Worm (Caenorhabditis elegans) whole organism, young adult: ENCODE results near the gene R08C7.11.
A peak's percentile ranks its signal among the peaks of the same experiment; 100 is the strongest.

Experiments used
- B0019.2 ChIP-seq: fragments of 200-800 bp; sonication (Bioruptor generic); conservative IDR thresholded peaks from 2 replicates; pipeline ENCODE4 v1.3.6; 2022; ENCODE audit warnings: missing genetic modification reagents, missing genetic modification characterization, missing compliant biosample characterization
- B0035.1 ChIP-seq: sonication (generic microtip); optimal IDR thresholded peaks from 2 replicates; lab custom pipeline; 2016; ENCODE audit warnings: missing genetic modification characterization, mild to moderate bottlenecking, missing compliant biosample characterization, missing genotype, missing genetic modification reagents
- B0261.1 ChIP-seq: sonication (generic microtip); optimal IDR thresholded peaks from 2 replicates; lab custom pipeline; 2016; ENCODE audit warnings: mild to moderate bottlenecking, missing genetic modification characterization, moderate library complexity, missing compliant biosample characterization
- B0336.3 ChIP-seq: fragments of 200-800 bp; sonication (Bioruptor generic); IDR thresholded peaks from 2 replicates; pipeline ENCODE4 v1.3.6; 2022; ENCODE audit warnings: missing genetic modification characterization, missing compliant biosample characterization
- D2030.7 ChIP-seq: fragments of 200-800 bp; sonication (Bioruptor generic); IDR thresholded peaks from 2 replicates; pipeline ENCODE4 v1.3.6; 2022; ENCODE audit warnings: missing genetic modification reagents, missing genetic modification characterization, missing compliant biosample characterization
- F10E7.11 ChIP-seq: sonication (generic microtip); optimal IDR thresholded peaks from 2 replicates; lab custom pipeline; 2017; ENCODE audit warnings: mild to moderate bottlenecking, missing genetic modification characterization, moderate library complexity, missing compliant biosample characterization
- F52B5.7 ChIP-seq: sonication (generic microtip); optimal IDR thresholded peaks from 2 replicates; lab custom pipeline; 2016; ENCODE audit warnings: mild to moderate bottlenecking, missing genetic modification characterization, missing compliant biosample characterization
- K11D2.4 ChIP-seq: fragments of 200-800 bp; sonication (Bioruptor generic); IDR thresholded peaks from 2 replicates; pipeline ENCODE4 v1.3.6; 2022; ENCODE audit warnings: missing genetic modification reagents, missing genetic modification characterization, missing compliant biosample characterization
- Y53G8AR.9 ChIP-seq: fragments of 200-800 bp; sonication (Bioruptor generic); conservative IDR thresholded peaks from 2 replicates; pipeline ENCODE4 v1.3.6; 2022; ENCODE audit warnings: missing genetic modification reagents, missing genetic modification characterization, missing compliant biosample characterization
- Y67H2A.10 ChIP-seq: fragments of 200-800 bp; sonication (Bioruptor generic); conservative IDR thresholded peaks from 2 replicates; pipeline ENCODE4 v1.3.6; 2022; ENCODE audit warnings: missing genetic modification reagents, missing genetic modification characterization, missing compliant biosample characterization
- Y79H2A.3 ChIP-seq: fragments of 200-800 bp; sonication (Bioruptor generic); conservative IDR thresholded peaks from 2 replicates; pipeline ENCODE4 v1.3.6; 2022; ENCODE audit warnings: missing genetic modification reagents, missing genetic modification characterization, missing compliant biosample characterization
- ZK185.1 ChIP-seq: sonication (generic microtip); optimal IDR thresholded peaks from 2 replicates; lab custom pipeline; 2016; ENCODE audit warnings: mild to moderate bottlenecking, missing genetic modification characterization, missing compliant biosample characterization; ENCODE audit not compliant: poor library complexity, severe bottlenecking
- akir-1 ChIP-seq: fragments of 200-800 bp; sonication (Bioruptor generic); optimal IDR thresholded peaks from 2 replicates; lab custom pipeline; 2018; ENCODE audit warnings: mild to moderate bottlenecking, missing genetic modification characterization, moderate library complexity, missing compliant biosample characterization
- bed-2 ChIP-seq: fragments of 200-800 bp; sonication (Bioruptor generic); IDR thresholded peaks from 2 replicates; pipeline ENCODE4 v1.3.6; 2022; ENCODE audit warnings: missing genetic modification reagents, missing genetic modification characterization, missing compliant biosample characterization
- ceh-40 ChIP-seq: fragments of 200-800 bp; sonication (Bioruptor generic); IDR thresholded peaks from 2 replicates; pipeline ENCODE4 v1.3.6; 2022; ENCODE audit warnings: missing genetic modification characterization, missing compliant biosample characterization
- ceh-91 ChIP-seq: fragments of 200-800 bp; sonication (Bioruptor generic); IDR thresholded peaks from 2 replicates; pipeline ENCODE4 v1.3.6; 2022; ENCODE audit warnings: missing genetic modification reagents, missing genetic modification characterization, missing compliant biosample characterization
- dox-1 ChIP-seq: fragments of 200-800 bp; sonication (Bioruptor generic); IDR thresholded peaks from 2 replicates; pipeline ENCODE4 v1.3.6; 2022; ENCODE audit warnings: missing genetic modification reagents, missing genetic modification characterization, missing compliant biosample characterization
- dpl-1 ChIP-seq: fragments of 150-350 bp; optimal IDR thresholded peaks from 2 replicates; lab custom pipeline; 2014; ENCODE audit warnings: missing biosample characterization, missing genetic modification reagents, missing genetic modification characterization
- egl-18 ChIP-seq: fragments of 200-800 bp; sonication (Bioruptor generic); IDR thresholded peaks from 2 replicates; pipeline ENCODE4 v1.3.6; 2022; ENCODE audit warnings: missing genetic modification reagents, missing genetic modification characterization, missing compliant biosample characterization
- egrh-3 ChIP-seq: fragments of 200-800 bp; sonication (Bioruptor generic); IDR thresholded peaks from 2 replicates; pipeline ENCODE4 v1.3.6; 2022; ENCODE audit warnings: missing genetic modification reagents, missing genetic modification characterization, missing compliant biosample characterization
- him-1 ChIP-seq: sonication (generic microtip); optimal IDR thresholded peaks from 2 replicates; lab custom pipeline; 2016; ENCODE audit warnings: missing genotype, missing genetic modification reagents, missing genetic modification characterization, missing compliant biosample characterization
- hlh-26 ChIP-seq: fragments of 200-800 bp; sonication (Bioruptor generic); conservative IDR thresholded peaks from 2 replicates; pipeline ENCODE4 v1.3.6; 2022; ENCODE audit warnings: missing genetic modification reagents, missing genetic modification characterization, missing compliant biosample characterization
- hmg-1.2 ChIP-seq: fragments of 200-800 bp; sonication (Bioruptor generic); IDR thresholded peaks from 2 replicates; pipeline ENCODE4 v1.3.6; 2022; ENCODE audit warnings: missing genetic modification reagents, missing genetic modification characterization, missing compliant biosample characterization
- hmg-20 ChIP-seq: fragments of 200-800 bp; sonication (Bioruptor generic); IDR thresholded peaks from 2 replicates; pipeline ENCODE4 v1.3.6; 2022; ENCODE audit warnings: missing genetic modification reagents, missing genetic modification characterization, missing compliant biosample characterization
- hsf-1 ChIP-seq: fragments of 200-800 bp; sonication (Bioruptor generic); IDR thresholded peaks from 2 replicates; pipeline ENCODE4 v1.3.6; 2022; ENCODE audit warnings: missing genetic modification reagents, missing genetic modification characterization, missing compliant biosample characterization
- let-607 ChIP-seq, 2 experiments: fragments of 200-800 bp in 1 of 2; sonication (Bioruptor generic) in 1 of 2; sonication (generic microtip) in 1 of 2; optimal IDR thresholded peaks; 2 replicates each; lab custom pipeline; 2016 to 2018; ENCODE audit warnings: mild to moderate bottlenecking in 2 of 2, missing compliant biosample characterization in 2 of 2, missing genetic modification characterization in 2 of 2, moderate library complexity in 2 of 2, missing genotype in 1 of 2
- lin-26 ChIP-seq: fragments of 200-800 bp; sonication (Bioruptor generic); IDR thresholded peaks from 2 replicates; pipeline ENCODE4 v1.3.6; 2022; ENCODE audit warnings: missing genetic modification reagents, missing genetic modification characterization, missing compliant biosample characterization
- lin-35 ChIP-seq, 3 experiments: fragments of 150-350 bp in 2 of 3; sonication (generic microtip) in 1 of 3; optimal IDR thresholded peaks; 2 replicates each; lab custom pipeline; 2014 to 2018; ENCODE audit warnings: missing biosample characterization in 3 of 3, missing genetic modification characterization in 3 of 3, missing genetic modification reagents in 3 of 3
- lin-40 ChIP-seq: sonication (generic microtip); optimal IDR thresholded peaks from 2 replicates; lab custom pipeline; 2016; ENCODE audit warnings: missing genetic modification characterization, mild to moderate bottlenecking, missing compliant biosample characterization, missing genotype, missing genetic modification reagents
- nhr-120 ChIP-seq: fragments of 200-800 bp; sonication (Bioruptor generic); IDR thresholded peaks from 2 replicates; pipeline ENCODE4 v1.3.6; 2022; ENCODE audit warnings: missing genetic modification characterization, missing compliant biosample characterization
- nhr-27 ChIP-seq: fragments of 200-800 bp; sonication (Bioruptor generic); optimal IDR thresholded peaks from 2 replicates; lab custom pipeline; 2018; ENCODE audit warnings: mild to moderate bottlenecking, missing genetic modification characterization, moderate library complexity, missing compliant biosample characterization
- nhr-80 ChIP-seq: sonication (generic microtip); optimal IDR thresholded peaks from 2 replicates; lab custom pipeline; 2016; ENCODE audit warnings: missing genetic modification characterization, missing compliant biosample characterization
- pha-4 ChIP-seq: fragments of 150-350 bp; sonication (generic microtip); optimal IDR thresholded peaks from 2 replicates; lab custom pipeline; 2014; ENCODE audit warnings: missing biosample characterization, missing genetic modification reagents, missing genetic modification characterization
- rpc-1 ChIP-seq, 2 experiments: fragments of 150-350 bp in 1 of 2; sonication (generic microtip) in 1 of 2; optimal IDR thresholded peaks; 2 replicates each; lab custom pipeline; 2014 to 2018; ENCODE audit warnings: missing biosample characterization in 1 of 2, missing genetic modification characterization in 1 of 2, missing genetic modification reagents in 1 of 2, missing genotype in 1 of 2
- sdz-38 ChIP-seq: sonication (generic microtip); optimal IDR thresholded peaks from 2 replicates; lab custom pipeline; 2016; ENCODE audit warnings: missing genotype, missing genetic modification characterization, missing compliant biosample characterization
- sea-2 ChIP-seq: fragments of 200-800 bp; sonication (Bioruptor generic); IDR thresholded peaks from 2 replicates; pipeline ENCODE4 v1.3.6; 2022; ENCODE audit warnings: missing genetic modification characterization, missing compliant biosample characterization
- snpc-1.1 ChIP-seq: sonication (generic microtip); optimal IDR thresholded peaks from 2 replicates; lab custom pipeline; 2017; ENCODE audit warnings: missing genetic modification characterization, mild to moderate bottlenecking, missing compliant biosample characterization, antibody characterized with exemption, moderate library complexity, missing genotype, missing genetic modification reagents; ENCODE audit not compliant: insufficient read depth
- snpc-1.3 ChIP-seq: sonication (generic microtip); optimal IDR thresholded peaks from 2 replicates; lab custom pipeline; 2017; ENCODE audit warnings: missing genetic modification characterization, mild to moderate bottlenecking, missing compliant biosample characterization, antibody characterized with exemption, moderate library complexity, missing genotype, missing genetic modification reagents; ENCODE audit not compliant: insufficient read depth
- snpc-3.4 ChIP-seq: sonication (generic microtip); optimal IDR thresholded peaks from 2 replicates; lab custom pipeline; 2017; ENCODE audit warnings: missing genetic modification characterization, mild to moderate bottlenecking, missing compliant biosample characterization, antibody characterized with exemption, moderate library complexity, missing genotype, missing genetic modification reagents
- somi-1 ChIP-seq: fragments of 200-800 bp; sonication (Bioruptor generic); optimal IDR thresholded peaks from 2 replicates; lab custom pipeline; 2018; ENCODE audit warnings: mild to moderate bottlenecking, missing genetic modification characterization, missing compliant biosample characterization
- sptf-2 ChIP-seq: fragments of 200-800 bp; sonication (Bioruptor generic); optimal IDR thresholded peaks from 2 replicates; lab custom pipeline; 2018; ENCODE audit warnings: mild to moderate bottlenecking, missing genetic modification characterization, missing compliant biosample characterization
- tbp1 ChIP-seq: fragments of 200-800 bp; sonication (Bioruptor generic); optimal IDR thresholded peaks from 2 replicates; lab custom pipeline; 2018; ENCODE audit warnings: mild to moderate bottlenecking, missing genetic modification characterization, missing compliant biosample characterization
- unc-130 ChIP-seq: sonication (generic microtip); optimal IDR thresholded peaks from 2 replicates; lab custom pipeline; 2016; ENCODE audit warnings: missing genetic modification reagents, missing genetic modification characterization, missing compliant biosample characterization
- xnd-1 ChIP-seq: sonication (generic microtip); optimal IDR thresholded peaks from 2 replicates; lab custom pipeline; 2016; ENCODE audit warnings: missing genotype, missing genetic modification reagents, missing genetic modification characterization, missing compliant biosample characterization
- ztf-22 ChIP-seq: fragments of 200-800 bp; sonication (Bioruptor generic); optimal IDR thresholded peaks from 2 replicates; lab custom pipeline; 2018; ENCODE audit warnings: mild to moderate bottlenecking, missing genetic modification characterization, moderate library complexity, missing compliant biosample characterization
- ztf-3 ChIP-seq: fragments of 200-800 bp; sonication (Bioruptor generic); optimal IDR thresholded peaks from 2 replicates; lab custom pipeline; 2018; ENCODE audit warnings: mild to moderate bottlenecking, missing genetic modification characterization, missing compliant biosample characterization

Gene R08C7.11

DNA sequence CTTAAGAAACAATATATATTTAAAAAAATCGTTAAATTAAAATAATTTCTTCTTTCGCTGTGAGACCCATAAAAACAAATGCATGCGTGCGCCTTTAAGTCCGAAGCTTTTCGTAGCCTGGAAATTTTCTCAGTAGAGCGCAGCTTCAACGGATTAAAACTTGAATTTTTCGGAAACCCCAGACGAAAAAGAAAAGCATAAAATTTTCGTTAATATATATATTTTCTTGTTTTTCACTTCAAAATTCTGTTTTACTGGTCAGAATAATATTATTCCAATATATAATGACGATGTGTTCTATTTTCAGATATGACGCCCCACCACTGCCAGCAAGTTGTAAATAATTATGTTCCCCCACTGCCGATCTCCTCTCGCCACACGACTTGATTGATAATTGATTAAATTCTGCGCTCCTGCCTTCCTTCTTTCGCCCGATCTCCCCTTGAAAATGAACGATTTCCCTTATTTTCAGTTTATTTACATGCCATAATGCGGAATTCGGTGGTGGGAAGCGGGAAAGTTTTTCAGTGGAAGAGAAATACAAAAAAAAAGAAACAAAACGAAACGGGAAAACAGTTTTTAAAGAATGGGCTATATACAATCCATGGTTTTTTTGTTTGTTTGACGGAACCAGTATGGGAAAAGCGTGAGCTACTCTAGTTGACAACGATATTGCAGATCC, 13.4 kb upstream of the R08C7.11 start (continued):
- TF ChIP-seq lin-40 (tag; lab: Kevin White, UChicago) (peak; percentile 65), lin-35 (GFP tag; optimal IDR thresholded peaks at IDR 0.05; lab: Kevin White, UChicago) (peak in 2 of 3 experiments; percentile 53 to 73), snpc-1.1 (tag; lab: Kevin White, UChicago) (peak; percentile 18), ztf-22 (no peak), snpc-3.4 (tag; lab: Kevin White, UChicago) (no peak), rpc-1 (optimal IDR thresholded peaks at IDR 0.05; lab: Kevin White, UChicago) (no peak), rpc-1 (tag; optimal IDR thresholded peaks at IDR 0.05; lab: Kevin White, UChicago) (no peak), dpl-1 (no peak), F52B5.7 (peak; percentile 50), hmg-1.2 (peak; percentile 14; the same call in 1 of the 2 replicates), xnd-1 (tag; lab: Kevin White, UChicago) (peak; percentile 67), ceh-91 (peak; percentile 57), let-607 (tag; optimal IDR thresholded peaks at IDR 0.05; lab: Kevin White, UChicago) (peak; percentile 7 to 43), akir-1 (GFP tag; lab: Kevin White, UChicago) (no peak), B0019.2 (GFP tag; lab: Robert Waterston, UW) (0 out of 2 replicates have a peak, but pooled peaks have one; percentile 29), hlh-26 (GFP tag; lab: Robert Waterston, UW) (no peak), sea-2 (no peak), ceh-40 (no peak), Y53G8AR.9 (GFP tag; lab: Robert Waterston, UW) (peak; percentile 75), Y67H2A.10 (GFP tag; lab: Robert Waterston, UW) (no peak), pha-4 (tag; lab: Kevin White, UChicago) (peak; percentile 70), egl-18 (GFP tag; lab: Robert Waterston, UW) (no peak), unc-130 (no peak), snpc-1.3 (tag; lab: Kevin White, UChicago) (no peak), B0336.3 (peak; percentile 85), B0035.1 (tag; lab: Kevin White, UChicago) (peak; percentile 82), somi-1 (GFP tag; lab: Kevin White, UChicago) (peak; percentile 73), Y79H2A.3 (GFP tag; lab: Robert Waterston, UW) (no peak; the same call in 1 of the 2 replicates), D2030.7 (GFP tag; lab: Robert Waterston, UW) (peak; percentile 33; the same call in 1 of the 2 replicates), nhr-27 (tag; lab: Kevin White, UChicago) (no peak), egrh-3 (peak; percentile 55), sptf-2 (GFP tag; lab: Kevin White, UChicago) (no peak), tbp1 (peak; percentile 60), bed-2 (GFP tag; lab: Robert Waterston, UW) (no peak), lin-26 (GFP tag; lab: Robert Waterston, UW) (no peak; the same call in 1 of the 2 replicates), sdz-38 (tag; lab: Kevin White, UChicago) (no peak), F10E7.11 (tag; lab: Kevin White, UChicago) (no peak), ztf-3 (peak; percentile 12), nhr-120 (no peak; the same call in 1 of the 2 replicates), hsf-1 (GFP tag; lab: Robert Waterston, UW) (peak; percentile 53), hmg-20 (GFP tag; lab: Robert Waterston, UW) (no peak), dox-1 (GFP tag; lab: Robert Waterston, UW) (peak; percentile 60; the same call in 1 of the 2 replicates), B0261.1 (no peak), him-1 (tag; lab: Kevin White, UChicago) (peak; percentile 48), K11D2.4 (GFP tag; lab: Robert Waterston, UW) (peak; percentile 41; the same call in 1 of the 2 replicates), ZK185.1 (tag; lab: Kevin White, UChicago) (peak; percentile 53), nhr-80 (tag; lab: Kevin White, UChicago) (no peak)
